Worm (Caenorhabditis elegans): ENCODE measurements around the gene zipt-16.

Gene zipt-16

ce11 chrV:11428728-11429127 lies 34.1 kb upstream of the zipt-16 start:
- no peak for TF ChIP-seq nhr-41 (GFP tag; IDR thresholded peaks at IDR 0.05)
- peak; percentile 71 for TF ChIP-seq ces-1 (GFP tag; optimal IDR thresholded peaks at IDR 0.05)

DNA sequence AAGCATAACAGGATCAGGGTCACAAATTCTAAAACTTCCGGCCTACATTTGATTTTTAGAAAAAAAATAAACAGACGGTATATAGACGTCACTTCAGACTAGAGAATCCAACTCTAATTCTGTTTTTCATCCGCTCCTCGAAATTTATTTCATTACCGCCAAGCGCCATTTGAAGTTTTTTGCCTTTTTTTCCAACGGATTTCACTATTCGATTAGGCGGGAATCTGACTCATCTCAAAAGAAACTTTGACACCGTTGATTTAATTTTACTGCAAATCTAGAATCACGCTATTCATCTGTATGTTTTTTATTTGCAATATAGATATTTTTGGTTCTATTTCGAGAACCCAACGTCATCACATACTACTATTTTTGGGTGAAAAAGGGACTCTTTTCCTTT lies 32.0 kb upstream of the zipt-16 start:
- peak; percentile 17 for TF ChIP-seq fkh-10 (GFP tag; optimal IDR thresholded peaks at IDR 0.05)
- no peak for TF ChIP-seq zfp-2 (tag; optimal IDR thresholded peaks at IDR 0.05)

ce11 chrV:11435242-11435641 lies 27.6 kb upstream of the zipt-16 start:
- no peak for TF ChIP-seq ztf-7 (tag; optimal IDR thresholded peaks at IDR 0.05)
- peak in 1 of 2 experiments; percentile 91 for TF ChIP-seq unc-62 (GFP tag; optimal IDR thresholded peaks at IDR 0.05 in 1 of 2)
- no peak for TF ChIP-seq unc-62 (tag; optimal IDR thresholded peaks at IDR 0.05)

ce11 chrV:11436407-11436806 lies 26.4 kb upstream of the zipt-16 start:
- no peak for TF ChIP-seq nhr-28 (tag; optimal IDR thresholded peaks at IDR 0.05)
- TF ChIP-seq aha-1 (tag) = peak; percentile 80

DNA sequence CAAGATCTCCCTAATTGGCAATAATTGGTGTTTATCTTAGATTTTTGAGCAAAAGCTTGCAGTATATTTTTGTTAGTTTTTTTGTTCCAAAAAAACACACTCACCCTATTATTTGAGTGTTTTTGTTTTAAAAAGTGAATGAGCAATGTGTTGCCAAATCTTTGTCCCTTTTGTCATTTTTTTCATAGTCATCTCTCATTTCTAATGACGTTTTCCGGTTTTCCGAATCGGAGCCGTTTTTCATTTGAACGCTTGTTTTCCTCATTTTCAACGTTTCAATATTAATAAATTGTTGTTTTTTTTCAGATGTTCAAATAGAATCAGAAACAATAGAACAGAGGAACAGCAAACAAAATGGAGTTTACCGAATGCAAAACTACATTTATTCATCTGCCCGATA lies 24.3 kb upstream of the zipt-16 start, which contains the start of gene dmsr-1:
Gene dmsr-1, plus strand, starts transcription at position 301 of the 400 bp plus-strand sequence.
- TF ChIP-seq daf-8 (GFP tag; IDR thresholded peaks at IDR 0.05) = no peak
- no peak for TF ChIP-seq T20F7.1 (GFP tag; optimal IDR thresholded peaks at IDR 0.05)
- no peak for TF ChIP-seq madf-9 (GFP tag; conservative IDR thresholded peaks at IDR 0.05)
- TF ChIP-seq spr-3 (GFP tag; optimal IDR thresholded peaks at IDR 0.05) = no peak
- TF ChIP-seq ztf-11 (tag; optimal IDR thresholded peaks at IDR 0.05) = no peak
- TF ChIP-seq F10B5.3 (tag; optimal IDR thresholded peaks at IDR 0.05) = no peak
- TF ChIP-seq lin-29 (GFP tag; IDR thresholded peaks at IDR 0.05) = no peak

- TF ChIP-seq unc-62 (GFP tag; optimal IDR thresholded peaks at IDR 0.05 in 1 of 2) (peak in 1 of 2 experiments; percentile 94), unc-62 (tag; optimal IDR thresholded peaks at IDR 0.05) (no peak), nhr-6 (tag; optimal IDR thresholded peaks at IDR 0.05) (no peak)
Measured at ce11 chrV:11439202-11439601, 23.6 kb upstream of the zipt-16 start.

DNA sequence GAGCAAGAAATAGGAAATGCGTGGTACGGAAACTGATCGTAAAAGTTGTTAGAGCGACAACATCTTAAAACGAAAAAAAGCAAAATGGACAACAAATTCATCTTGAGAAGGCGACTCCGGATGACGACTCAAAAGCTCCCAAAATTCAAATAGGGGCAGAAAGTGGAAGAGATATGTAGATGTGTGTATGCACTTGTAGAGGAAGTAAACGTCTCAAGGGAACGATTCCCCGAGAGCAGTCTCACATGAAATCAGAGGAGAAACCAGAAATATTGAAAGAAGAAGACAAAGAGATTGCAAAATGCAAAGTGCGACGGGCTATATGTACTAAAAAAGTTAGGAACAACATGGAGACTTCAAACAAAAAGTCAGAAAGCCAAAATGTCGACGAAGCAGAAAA lies 19.3 kb upstream of the zipt-16 start, which contains the start of gene F57B7.2:
Gene F57B7.2, minus strand, starts transcription at position 101 of the 400 bp plus-strand sequence.
- TF ChIP-seq lsy-2 (tag; optimal IDR thresholded peaks at IDR 0.05) (peak in 1 of 2 experiments; percentile 20), nhr-6 (tag; optimal IDR thresholded peaks at IDR 0.05) (no peak)

DNA sequence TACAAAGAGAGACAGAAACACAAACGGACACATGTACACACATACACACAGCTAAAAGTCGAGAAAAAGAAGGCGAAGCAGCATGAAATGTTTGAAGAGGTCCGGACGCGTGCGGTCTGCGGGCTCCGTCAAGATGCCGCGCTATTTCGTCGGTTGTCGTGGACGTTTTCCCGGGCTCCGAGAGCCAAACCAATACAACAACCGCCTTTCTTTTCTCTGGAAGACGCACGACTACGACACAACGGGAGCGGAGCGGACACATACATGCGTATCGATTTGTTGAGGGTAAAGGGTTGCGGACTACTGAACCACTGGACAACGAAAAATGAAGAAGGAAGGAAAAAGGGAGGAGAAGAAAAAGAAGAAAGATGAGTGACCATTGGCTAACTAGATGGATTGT lies 17.4 kb upstream of the zipt-16 start:
- no peak for TF ChIP-seq mep-1 (tag; optimal IDR thresholded peaks at IDR 0.05)
- no peak for TF ChIP-seq zag-1 (tag; optimal IDR thresholded peaks at IDR 0.05)
- TF ChIP-seq daf-8 (GFP tag; IDR thresholded peaks at IDR 0.05) = no peak
- no peak for TF ChIP-seq madf-5 (GFP tag; IDR thresholded peaks at IDR 0.05)
- TF ChIP-seq mxl-3 (GFP tag; optimal IDR thresholded peaks at IDR 0.05) = no peak
- TF ChIP-seq nhr-77 (tag; optimal IDR thresholded peaks at IDR 0.05) = no peak
- TF ChIP-seq hlh-30 (tag; optimal IDR thresholded peaks at IDR 0.05; ENCODE audit: insufficient read depth) = peak; percentile 7
- no peak for TF ChIP-seq nhr-25 (tag; optimal IDR thresholded peaks at IDR 0.05; ENCODE audit: borderline replicate concordance, insufficient read depth)
- no peak for TF ChIP-seq lin-38 (GFP tag; IDR thresholded peaks at IDR 0.05)
- no peak for TF ChIP-seq nhr-76 (tag; optimal IDR thresholded peaks at IDR 0.05)
- no peak for TF ChIP-seq ceh-32 (tag; optimal IDR thresholded peaks at IDR 0.05; ENCODE audit: poor library complexity)
- no peak for TF ChIP-seq F49E8.2 (tag; optimal IDR thresholded peaks at IDR 0.05; ENCODE audit: borderline replicate concordance)
- peak; percentile 72 for TF ChIP-seq fkh-10 (GFP tag; optimal IDR thresholded peaks at IDR 0.05)
- no peak for TF ChIP-seq sdz-12 (GFP tag; optimal IDR thresholded peaks at IDR 0.05)
- no peak for TF ChIP-seq D1046.2 (GFP tag; IDR thresholded peaks at IDR 0.05)
- TF ChIP-seq daf-19 (GFP tag; conservative IDR thresholded peaks at IDR 0.05) = no peak
- TF ChIP-seq hmg-1.1 (GFP tag; IDR thresholded peaks at IDR 0.05) = peak; percentile 63
- TF ChIP-seq rbr-2 (tag; optimal IDR thresholded peaks at IDR 0.05) = peak; percentile 44
- peak; percentile 5 for TF ChIP-seq hlh-11 (tag; optimal IDR thresholded peaks at IDR 0.05)
- TF ChIP-seq lir-3 (tag; optimal IDR thresholded peaks at IDR 0.05) = no peak
- TF ChIP-seq T26A8.4 (GFP tag; IDR thresholded peaks at IDR 0.05) = no peak
- no peak for TF ChIP-seq unc-39 (tag; optimal IDR thresholded peaks at IDR 0.05)
- no peak for TF ChIP-seq tra-1 (GFP tag; IDR thresholded peaks at IDR 0.05)

All from whole organism, L4 larva.